Worm (Caenorhabditis elegans) whole organism, young adult: ENCODE results near the gene srh-87.
A peak's percentile ranks its signal among the peaks of the same experiment; 100 is the strongest.

Experiments
- B0035.1 ChIP-seq: sonication (generic microtip); optimal IDR thresholded peaks from 2 replicates; lab custom pipeline; 2016; ENCODE audit warnings: missing genetic modification characterization, mild to moderate bottlenecking, missing compliant biosample characterization, missing genotype, missing genetic modification reagents
- C06A6.2 ChIP-seq: fragments of 200-800 bp; sonication (Bioruptor generic); conservative IDR thresholded peaks from 2 replicates; pipeline ENCODE4 v1.3.6; 2022; ENCODE audit warnings: missing genetic modification characterization, missing compliant biosample characterization
- F52B5.7 ChIP-seq: sonication (generic microtip); optimal IDR thresholded peaks from 2 replicates; lab custom pipeline; 2016; ENCODE audit warnings: mild to moderate bottlenecking, missing genetic modification characterization, missing compliant biosample characterization
- K11D2.4 ChIP-seq: fragments of 200-800 bp; sonication (Bioruptor generic); IDR thresholded peaks from 2 replicates; pipeline ENCODE4 v1.3.6; 2022; ENCODE audit warnings: missing genetic modification reagents, missing genetic modification characterization, missing compliant biosample characterization
- T07F8.4 ChIP-seq: sonication (generic microtip); optimal IDR thresholded peaks from 2 replicates; lab custom pipeline; 2016; ENCODE audit warnings: mild to moderate bottlenecking, missing genetic modification characterization, moderate library complexity, missing compliant biosample characterization
- T26A5.8 ChIP-seq: sonication (generic microtip); optimal IDR thresholded peaks from 2 replicates; lab custom pipeline; 2016; ENCODE audit warnings: missing genetic modification characterization, missing compliant biosample characterization
- Y79H2A.3 ChIP-seq: fragments of 200-800 bp; sonication (Bioruptor generic); conservative IDR thresholded peaks from 2 replicates; pipeline ENCODE4 v1.3.6; 2022; ENCODE audit warnings: missing genetic modification reagents, missing genetic modification characterization, missing compliant biosample characterization
- ama-1 ChIP-seq, 3 experiments: fragments of 150-350 bp in 1 of 3; sonication (generic microtip) in 2 of 3; optimal IDR thresholded peaks; 2 replicates each; lab custom pipeline; 2014 to 2018; ENCODE audit warnings: missing biosample characterization in 2 of 3, missing genetic modification characterization in 2 of 3, missing genetic modification reagents in 2 of 3
- aptf-2 ChIP-seq: fragments of 200-800 bp; sonication (Bioruptor generic); conservative IDR thresholded peaks from 2 replicates; pipeline ENCODE4 v1.3.6; 2022; ENCODE audit warnings: missing genetic modification reagents, missing genetic modification characterization, missing compliant biosample characterization
- aptf-3 ChIP-seq: fragments of 200-800 bp; sonication (Bioruptor generic); IDR thresholded peaks from 2 replicates; pipeline ENCODE4 v1.3.6; 2022; ENCODE audit warnings: missing genetic modification characterization, missing compliant biosample characterization
- atf-7 ChIP-seq: sonication (generic microtip); optimal IDR thresholded peaks from 2 replicates; lab custom pipeline; 2017; ENCODE audit warnings: mild to moderate bottlenecking, missing genetic modification characterization, missing compliant biosample characterization
- attf-5 ChIP-seq: fragments of 200-800 bp; sonication (Bioruptor generic); optimal IDR thresholded peaks from 2 replicates; lab custom pipeline; 2018; ENCODE audit warnings: mild to moderate bottlenecking, missing genetic modification characterization, missing compliant biosample characterization
- ceh-100 ChIP-seq: fragments of 200-800 bp; sonication (Bioruptor generic); IDR thresholded peaks from 2 replicates; pipeline ENCODE4 v1.3.6; 2022; ENCODE audit warnings: missing genetic modification reagents, missing genetic modification characterization, missing compliant biosample characterization
- ceh-58 ChIP-seq: fragments of 200-800 bp; sonication (Bioruptor generic); IDR thresholded peaks from 2 replicates; pipeline ENCODE4 v1.3.6; 2022; ENCODE audit warnings: missing genetic modification characterization, missing compliant biosample characterization
- ceh-91 ChIP-seq: fragments of 200-800 bp; sonication (Bioruptor generic); IDR thresholded peaks from 2 replicates; pipeline ENCODE4 v1.3.6; 2022; ENCODE audit warnings: missing genetic modification reagents, missing genetic modification characterization, missing compliant biosample characterization
- die-1 ChIP-seq: sonication (generic microtip); optimal IDR thresholded peaks from 2 replicates; lab custom pipeline; 2016; ENCODE audit warnings: missing genotype, mild to moderate bottlenecking, missing genetic modification characterization, missing compliant biosample characterization
- dox-1 ChIP-seq: fragments of 200-800 bp; sonication (Bioruptor generic); IDR thresholded peaks from 2 replicates; pipeline ENCODE4 v1.3.6; 2022; ENCODE audit warnings: missing genetic modification reagents, missing genetic modification characterization, missing compliant biosample characterization
- egl-44 ChIP-seq: fragments of 200-800 bp; sonication (Bioruptor generic); IDR thresholded peaks from 2 replicates; pipeline ENCODE4 v1.3.6; 2022; ENCODE audit warnings: missing genetic modification reagents, missing genetic modification characterization, missing compliant biosample characterization
- ets-4 ChIP-seq: fragments of 200-800 bp; sonication (Bioruptor generic); optimal IDR thresholded peaks from 2 replicates; lab custom pipeline; 2018; ENCODE audit warnings: mild to moderate bottlenecking, missing genetic modification characterization, missing compliant biosample characterization
- fkh-3 ChIP-seq: sonication (generic microtip); optimal IDR thresholded peaks from 2 replicates; lab custom pipeline; 2016; ENCODE audit warnings: mild to moderate bottlenecking, missing genetic modification characterization, missing compliant biosample characterization
- him-1 ChIP-seq: sonication (generic microtip); optimal IDR thresholded peaks from 2 replicates; lab custom pipeline; 2016; ENCODE audit warnings: missing genotype, missing genetic modification reagents, missing genetic modification characterization, missing compliant biosample characterization
- hmg-1.2 ChIP-seq: fragments of 200-800 bp; sonication (Bioruptor generic); IDR thresholded peaks from 2 replicates; pipeline ENCODE4 v1.3.6; 2022; ENCODE audit warnings: missing genetic modification reagents, missing genetic modification characterization, missing compliant biosample characterization
- hrde-1 ChIP-seq: sonication (generic microtip); optimal IDR thresholded peaks from 2 replicates; lab custom pipeline; 2016; ENCODE audit warnings: missing genetic modification characterization, mild to moderate bottlenecking, missing compliant biosample characterization, moderate library complexity, missing genotype, missing genetic modification reagents, borderline replicate concordance
- lin-26 ChIP-seq: fragments of 200-800 bp; sonication (Bioruptor generic); IDR thresholded peaks from 2 replicates; pipeline ENCODE4 v1.3.6; 2022; ENCODE audit warnings: missing genetic modification reagents, missing genetic modification characterization, missing compliant biosample characterization
- lir-1 ChIP-seq: fragments of 200-800 bp; sonication (Bioruptor generic); conservative IDR thresholded peaks from 2 replicates; pipeline ENCODE4 v1.3.6; 2022; ENCODE audit warnings: missing genetic modification reagents, missing genetic modification characterization, missing compliant biosample characterization
- nfya-1 ChIP-seq: sonication (generic microtip); optimal IDR thresholded peaks from 2 replicates; lab custom pipeline; 2017; ENCODE audit warnings: antibody characterized with exemption, missing compliant biosample characterization, missing genetic modification characterization, borderline replicate concordance; ENCODE audit not compliant: insufficient read depth
- nfyb-1 ChIP-seq: fragments of 200-800 bp; sonication (Bioruptor generic); IDR thresholded peaks from 2 replicates; pipeline ENCODE4 v1.3.6; 2022; ENCODE audit warnings: missing genetic modification reagents, missing genetic modification characterization, missing compliant biosample characterization
- nhr-90 ChIP-seq: sonication (generic microtip); optimal IDR thresholded peaks from 2 replicates; lab custom pipeline; 2016; ENCODE audit warnings: missing genotype, mild to moderate bottlenecking, missing genetic modification characterization, missing compliant biosample characterization
- sea-2 ChIP-seq: fragments of 200-800 bp; sonication (Bioruptor generic); IDR thresholded peaks from 2 replicates; pipeline ENCODE4 v1.3.6; 2022; ENCODE audit warnings: missing genetic modification characterization, missing compliant biosample characterization
- snpc-1.1 ChIP-seq: sonication (generic microtip); optimal IDR thresholded peaks from 2 replicates; lab custom pipeline; 2017; ENCODE audit warnings: missing genetic modification characterization, mild to moderate bottlenecking, missing compliant biosample characterization, antibody characterized with exemption, moderate library complexity, missing genotype, missing genetic modification reagents; ENCODE audit not compliant: insufficient read depth
- snpc-4 ChIP-seq, 5 experiments: fragments of 150-350 bp in 1 of 5; sonication (generic microtip) in 4 of 5; optimal IDR thresholded peaks; 2 replicates each; lab custom pipeline; 2014 to 2018; ENCODE audit warnings: missing genetic modification characterization in 5 of 5, missing biosample characterization in 3 of 5, antibody characterized with exemption in 2 of 5, mild to moderate bottlenecking in 2 of 5, missing compliant biosample characterization in 2 of 5, missing genotype in 2 of 5, moderate library complexity in 2 of 5, missing genetic modification reagents in 1 of 5
- tbp1 ChIP-seq: fragments of 200-800 bp; sonication (Bioruptor generic); optimal IDR thresholded peaks from 2 replicates; lab custom pipeline; 2018; ENCODE audit warnings: mild to moderate bottlenecking, missing genetic modification characterization, missing compliant biosample characterization
- xnd-1 ChIP-seq: sonication (generic microtip); optimal IDR thresholded peaks from 2 replicates; lab custom pipeline; 2016; ENCODE audit warnings: missing genotype, missing genetic modification reagents, missing genetic modification characterization, missing compliant biosample characterization
- ztf-18 ChIP-seq: sonication (generic microtip); optimal IDR thresholded peaks from 2 replicates; lab custom pipeline; 2016; ENCODE audit warnings: missing genotype, mild to moderate bottlenecking, missing genetic modification characterization, missing compliant biosample characterization
- ztf-22 ChIP-seq: fragments of 200-800 bp; sonication (Bioruptor generic); optimal IDR thresholded peaks from 2 replicates; lab custom pipeline; 2018; ENCODE audit warnings: mild to moderate bottlenecking, missing genetic modification characterization, moderate library complexity, missing compliant biosample characterization
- ztf-26 ChIP-seq: sonication (generic microtip); optimal IDR thresholded peaks from 2 replicates; lab custom pipeline; 2017; ENCODE audit warnings: missing genetic modification characterization, missing compliant biosample characterization

srh-87 gene

ce11 chrV:2922594-2922993, 22.9 kb downstream of the srh-87 start, which contains the start of gene srh-38:
Gene srh-38 (minus strand): TSS chrV:2922694.
- TF ChIP-seq atf-7 (tag; lab: Kevin White, UChicago) (no peak), ceh-100 (GFP tag; lab: Robert Waterston, UW) (no peak), aptf-3 (GFP tag; lab: Robert Waterston, UW) (no peak), T26A5.8 (tag; lab: Kevin White, UChicago) (no peak), aptf-2 (no peak), xnd-1 (tag; lab: Kevin White, UChicago) (no peak), ets-4 (no peak), snpc-4 (GFP tag; optimal IDR thresholded peaks at IDR 0.05; lab: Kevin White, UChicago) (no peak), snpc-4 (tag; optimal IDR thresholded peaks at IDR 0.05; lab: Kevin White, UChicago) (no peak), dox-1 (GFP tag; lab: Robert Waterston, UW) (no peak), F52B5.7 (no peak), ama-1 (optimal IDR thresholded peaks at IDR 0.05; lab: Kevin White, UChicago) (no peak), ama-1 (GFP tag; optimal IDR thresholded peaks at IDR 0.05; lab: Kevin White, UChicago) (no peak), attf-5 (GFP tag; lab: Kevin White, UChicago) (no peak), tbp1 (no peak)

DNA sequence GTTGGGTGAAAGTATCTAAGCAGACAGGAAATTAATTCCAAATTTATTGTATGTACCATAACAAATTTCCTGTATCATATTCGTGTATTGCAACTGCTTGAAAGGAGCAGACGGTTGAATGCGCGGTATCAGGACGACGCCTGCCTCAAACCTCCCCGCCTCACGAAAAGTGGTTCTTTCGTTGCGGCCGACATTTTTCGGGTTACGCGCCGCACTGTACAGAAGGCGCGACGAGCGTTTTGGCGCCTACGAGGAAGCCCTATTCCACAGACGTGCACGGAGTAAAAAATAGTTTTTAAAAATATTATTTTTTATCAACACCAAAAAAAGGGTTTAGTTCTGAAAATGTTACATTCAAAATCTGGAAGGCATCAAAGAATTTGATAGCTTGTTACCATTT, 25.4 kb downstream of the srh-87 start:
- no peak for TF ChIP-seq T07F8.4 (tag; lab: Kevin White, UChicago)
- TF ChIP-seq snpc-4 (GFP tag; optimal IDR thresholded peaks at IDR 0.05; lab: Kevin White, UChicago): peak; percentile 87
- peak; percentile 64 to 95 (median 82) for TF ChIP-seq snpc-4 (tag; optimal IDR thresholded peaks at IDR 0.05; lab: Kevin White, UChicago)
- no peak for TF ChIP-seq die-1 (tag; lab: Kevin White, UChicago)
- no peak for TF ChIP-seq ztf-18 (tag; lab: Kevin White, UChicago)
- TF ChIP-seq hmg-1.2 (GFP tag; lab: Robert Waterston, UW): peak; percentile 60; the same call in 1 of the 2 replicates
- TF ChIP-seq nhr-90 (tag; lab: Kevin White, UChicago): no peak
- TF ChIP-seq snpc-1.1 (tag; lab: Kevin White, UChicago): peak; percentile 86

ce11 chrV:2913948-2914347, 31.6 kb downstream of the srh-87 start, which contains the start of gene srh-146:
Gene srh-146 (plus strand): TSS chrV:2914248.
- no peak for TF ChIP-seq egl-44
- no peak for TF ChIP-seq ztf-22 (GFP tag; lab: Kevin White, UChicago)
- TF ChIP-seq F52B5.7: no peak
- no peak for TF ChIP-seq ztf-26 (tag; lab: Kevin White, UChicago)
- TF ChIP-seq Y79H2A.3 (GFP tag; lab: Robert Waterston, UW): no peak
- no peak for TF ChIP-seq C06A6.2 (GFP tag; lab: Robert Waterston, UW)
- TF ChIP-seq ceh-91 (GFP tag; lab: Robert Waterston, UW): no peak
- TF ChIP-seq sea-2 (GFP tag; lab: Robert Waterston, UW): no peak
- no peak for TF ChIP-seq B0035.1 (tag; lab: Kevin White, UChicago)
- no peak for TF ChIP-seq xnd-1 (tag; lab: Kevin White, UChicago)

ce11 chrV:2912901-2913300, 32.6 kb downstream of the srh-87 start, which contains the start of gene C31B8.9:
Gene C31B8.9 (minus strand): TSS chrV:2913001.
- TF ChIP-seq him-1 (no peak), F52B5.7 (no peak), nfyb-1 (GFP tag; lab: Robert Waterston, UW) (no peak), lir-1 (no peak), K11D2.4 (no peak), attf-5 (GFP tag; lab: Kevin White, UChicago) (no peak), ceh-58 (GFP tag; lab: Robert Waterston, UW) (no peak), nfya-1 (tag; lab: Kevin White, UChicago) (no peak), ceh-100 (GFP tag; lab: Robert Waterston, UW) (no peak), egl-44 (no peak), hrde-1 (tag; lab: Kevin White, UChicago) (no peak), lin-26 (GFP tag; lab: Robert Waterston, UW) (no peak), fkh-3 (no peak)
- TF ChIP-seq, all 124 proteins: peak for 0
